Worm (Caenorhabditis elegans): Measurements from ENCODE around the gene ZK563.7.
A peak's percentile ranks its signal among the peaks of the same experiment; 100 is the strongest.

The ZK563.7 gene

DNA sequence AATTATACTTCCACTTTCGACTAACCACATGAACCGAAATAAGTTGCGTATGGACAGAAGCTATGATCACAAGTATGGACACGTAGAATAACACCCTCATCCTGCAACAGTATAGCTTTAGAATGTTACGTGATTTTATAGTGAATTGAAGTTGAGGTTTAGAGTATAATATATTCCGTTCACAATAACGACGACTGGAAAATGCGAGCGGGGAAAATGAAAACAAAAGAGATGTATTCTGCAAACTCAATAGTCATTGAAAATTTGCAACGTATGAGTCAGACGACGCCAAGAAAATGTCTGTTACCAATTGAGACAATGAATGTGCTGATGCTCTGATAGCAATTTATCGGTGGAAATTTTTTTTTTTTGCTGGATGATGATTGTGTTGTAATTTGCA, 5.1 kb downstream of the ZK563.7 start, which contains the start of gene acp-1:
Gene acp-1, minus strand, starts transcription at position 101 of the 400 bp plus-strand sequence.
- TF ChIP-seq unc-62 (GFP tag; optimal IDR thresholded peaks at IDR 0.05 in 1 of 2) (peak in 1 of 2 experiments; percentile 43), unc-62 (tag; optimal IDR thresholded peaks at IDR 0.05) (no peak), ceh-82 (tag; optimal IDR thresholded peaks at IDR 0.05) (no peak)

DNA sequence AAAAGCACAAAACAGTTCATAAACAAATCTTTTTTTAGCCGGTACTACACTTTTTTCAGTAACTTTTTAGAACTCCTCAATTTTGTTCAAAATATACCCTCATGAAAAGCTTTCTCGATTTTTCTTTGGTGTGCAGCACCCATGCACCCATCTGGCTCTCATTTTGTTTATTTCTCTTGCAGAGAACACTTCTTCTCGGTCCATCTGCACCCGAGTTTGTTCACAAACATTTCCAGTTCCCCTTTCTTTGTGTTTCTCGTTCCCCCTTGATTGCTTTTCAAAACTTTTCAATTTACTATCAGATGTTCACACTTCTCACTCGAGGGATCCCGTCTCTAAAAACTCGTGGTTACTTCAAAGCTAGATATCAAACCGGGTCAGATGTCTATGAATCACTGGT, 13.3 kb downstream of the ZK563.7 start, which contains the start of gene slcf-2:
Gene slcf-2, plus strand, starts transcription at position 301 of the 400 bp plus-strand sequence.
- no peak for TF ChIP-seq hlh-30 (tag; optimal IDR thresholded peaks at IDR 0.05; ENCODE audit: insufficient read depth)
- no peak for TF ChIP-seq ztf-7 (tag; optimal IDR thresholded peaks at IDR 0.05)
- TF ChIP-seq php-3 (GFP tag; IDR thresholded peaks at IDR 0.05), result no peak
- no peak for TF ChIP-seq lin-15B (tag; optimal IDR thresholded peaks at IDR 0.05)

ce11 chrX:3396735-3397134, 16.5 kb downstream of the ZK563.7 start:
- TF ChIP-seq nhr-6 (tag; optimal IDR thresholded peaks at IDR 0.05) (no peak), aha-1 (tag) (peak; percentile 29)

- TF ChIP-seq rbr-2 (tag; optimal IDR thresholded peaks at IDR 0.05), result no peak
- no peak for TF ChIP-seq pha-4 (GFP tag; IDR thresholded peaks at IDR 0.05)
- TF ChIP-seq pha-4 (tag; optimal IDR thresholded peaks at IDR 0.05), result no peak
- TF ChIP-seq dmd-9 (GFP tag; IDR thresholded peaks at IDR 0.05), result no peak
- no peak for TF ChIP-seq gei-8 (GFP tag; optimal IDR thresholded peaks at IDR 0.05)
- no peak for TF ChIP-seq daf-16 (GFP tag; optimal IDR thresholded peaks at IDR 0.05)
- no peak for TF ChIP-seq daf-16 (tag; optimal IDR thresholded peaks at IDR 0.05)
- no peak for TF ChIP-seq dmd-8 (GFP tag; IDR thresholded peaks at IDR 0.05)
- TF ChIP-seq arid-1 (GFP tag; conservative IDR thresholded peaks at IDR 0.05), result no peak
- no peak for TF ChIP-seq ceh-82 (tag; optimal IDR thresholded peaks at IDR 0.05)
- TF ChIP-seq mep-1 (tag; optimal IDR thresholded peaks at IDR 0.05), result no peak
- TF ChIP-seq fos-1 (tag; optimal IDR thresholded peaks at IDR 0.05), result no peak
Measured at ce11 chrX:3399917-3400316, 19.6 kb downstream of the ZK563.7 start, which contains the start of gene cht-1. TSS of gene cht-1 (minus strand) at chrX:3400017.

DNA sequence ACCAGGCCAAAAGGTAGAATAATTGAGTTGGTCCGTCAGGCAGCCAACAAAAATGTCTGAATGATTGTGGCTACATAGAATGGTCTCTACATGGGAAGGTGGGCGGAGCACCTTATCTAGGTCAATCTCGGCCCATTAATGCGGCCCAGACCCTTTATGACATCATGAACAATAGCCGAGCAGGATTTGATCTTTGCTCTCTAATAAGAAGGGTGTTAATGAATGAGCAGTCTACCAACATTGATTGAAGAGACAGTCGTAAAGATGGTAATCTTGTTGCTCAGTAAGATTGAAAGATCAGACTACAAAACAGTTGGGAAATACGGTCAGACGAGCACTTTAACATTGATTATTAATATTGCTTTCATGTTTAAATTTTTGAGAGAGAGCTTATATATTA, 20.1 kb downstream of the ZK563.7 start:
- TF ChIP-seq ZK337.2 (GFP tag; IDR thresholded peaks at IDR 0.05), result no peak
- no peak for TF ChIP-seq sdz-12 (GFP tag; optimal IDR thresholded peaks at IDR 0.05)
- no peak for TF ChIP-seq daf-12 (tag; optimal IDR thresholded peaks at IDR 0.05)
- no peak for TF ChIP-seq Y5F2A.4 (GFP tag; optimal IDR thresholded peaks at IDR 0.05)
- TF ChIP-seq ctbp-1 (GFP tag; IDR thresholded peaks at IDR 0.05), result no peak
- no peak for TF ChIP-seq ZK546.5 (tag; optimal IDR thresholded peaks at IDR 0.05)
- TF ChIP-seq lin-39 (tag; optimal IDR thresholded peaks at IDR 0.05), result no peak
- TF ChIP-seq tra-1 (GFP tag; IDR thresholded peaks at IDR 0.05), result no peak
- TF ChIP-seq nhr-6 (tag; optimal IDR thresholded peaks at IDR 0.05), result no peak
- TF ChIP-seq hif-1 (tag; optimal IDR thresholded peaks at IDR 0.05), result no peak
- TF ChIP-seq pqm-1 (tag; optimal IDR thresholded peaks at IDR 0.05), result no peak
- TF ChIP-seq attf-4 (tag; optimal IDR thresholded peaks at IDR 0.05), result no peak
- no peak for TF ChIP-seq lsy-2 (tag; optimal IDR thresholded peaks at IDR 0.05)
- no peak for TF ChIP-seq duxl-1 (tag; optimal IDR thresholded peaks at IDR 0.05; ENCODE audit: poor library complexity)
- no peak for TF ChIP-seq ceh-44 (GFP tag; IDR thresholded peaks at IDR 0.05)

DNA sequence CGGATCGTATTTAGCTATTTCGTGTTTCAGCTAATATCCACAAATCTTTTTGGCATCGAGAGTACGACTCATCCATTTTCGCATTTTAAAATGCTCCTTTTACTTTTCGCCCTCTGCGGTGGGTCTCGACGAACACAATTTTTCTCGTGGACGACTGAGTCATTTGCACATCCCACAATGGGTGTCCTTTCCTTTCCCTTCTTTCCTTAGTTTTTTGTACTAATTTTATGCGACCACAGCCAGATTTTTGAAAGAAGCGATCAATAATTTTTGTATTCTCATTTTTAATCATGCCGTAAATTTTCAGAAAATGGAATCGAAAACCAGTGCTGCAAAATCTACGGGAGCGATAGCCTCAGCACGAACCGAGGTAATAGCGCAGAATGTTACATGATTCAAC, 21.4 kb downstream of the ZK563.7 start, which contains the start of gene C04F6.9:
Gene C04F6.9, plus strand, starts transcription at position 301 of the 400 bp plus-strand sequence.
- TF ChIP-seq aha-1 (tag) (peak; percentile 25), D1046.2 (GFP tag; IDR thresholded peaks at IDR 0.05) (peak; percentile 69; the same call in 1 of the 2 replicates), hmg-1.1 (GFP tag; IDR thresholded peaks at IDR 0.05) (no peak)

Measured in whole organism, L4 larva.